Worm (Caenorhabditis elegans) whole organism, L3 larva: ENCODE measurements around the gene wrt-10.

Source experiments
- R02D3.7 ChIP-seq: fragments of 150-350 bp; optimal IDR thresholded peaks from 2 replicates; lab custom pipeline; 2014; ENCODE audit warnings: missing biosample characterization, missing genetic modification characterization
- ZK546.5 ChIP-seq: sonication (generic microtip); optimal IDR thresholded peaks from 2 replicates; lab custom pipeline; 2017; ENCODE audit warnings: missing biosample characterization, missing genetic modification characterization
- aly-2 ChIP-seq: fragments of 150-350 bp; optimal IDR thresholded peaks from 2 replicates; lab custom pipeline; 2014; ENCODE audit warnings: missing biosample characterization, missing genetic modification characterization
- ama-1 ChIP-seq: fragments of 150-350 bp; optimal IDR thresholded peaks from 2 replicates; lab custom pipeline; 2018
- ceh-16 ChIP-seq: sonication (generic microtip); optimal IDR thresholded peaks from 2 replicates; lab custom pipeline; 2017; ENCODE audit warnings: missing biosample characterization, missing genetic modification characterization
- ceh-28 ChIP-seq: fragments of 150-350 bp; optimal IDR thresholded peaks from 2 replicates; lab custom pipeline; 2014; ENCODE audit warnings: missing biosample characterization, missing genetic modification reagents, missing genetic modification characterization
- ceh-9 ChIP-seq: sonication (generic microtip); optimal IDR thresholded peaks from 2 replicates; lab custom pipeline; 2018; ENCODE audit warnings: missing biosample characterization, missing genetic modification characterization
- daf-12 ChIP-seq: fragments of 150-350 bp; optimal IDR thresholded peaks from 2 replicates; lab custom pipeline; 2014; ENCODE audit warnings: missing biosample characterization, missing genetic modification reagents, missing genetic modification characterization
- egl-27 ChIP-seq: sonication (generic microtip); optimal IDR thresholded peaks from 4 replicates; lab custom pipeline; 2017; ENCODE audit warnings: missing biosample characterization, missing genetic modification reagents, missing genetic modification characterization
- egl-5 ChIP-seq: fragments of 150-350 bp; optimal IDR thresholded peaks from 2 replicates; lab custom pipeline; 2017; ENCODE audit warnings: missing biosample characterization, missing genetic modification reagents, missing genetic modification characterization, inconsistent platforms
- elt-1 ChIP-seq: fragments of 150-350 bp; optimal IDR thresholded peaks from 2 replicates; lab custom pipeline; 2014; ENCODE audit warnings: missing biosample characterization, missing genetic modification characterization
- elt-2 ChIP-seq: sonication (generic microtip); optimal IDR thresholded peaks from 2 replicates; lab custom pipeline; 2016; ENCODE audit warnings: missing genetic modification reagents, mild to moderate bottlenecking, missing genetic modification characterization, missing compliant biosample characterization
- elt-3 ChIP-seq, 3 experiments: fragments of 150-350 bp in 1 of 3; sonication (generic microtip) in 2 of 3; optimal IDR thresholded peaks; 2 replicates in 2 of 3; 4 replicates in 1 of 3; lab custom pipeline; 2014 to 2017; ENCODE audit warnings: missing biosample characterization in 3 of 3, missing genetic modification characterization in 3 of 3
- eor-1 ChIP-seq, 2 experiments: fragments of 150-350 bp; optimal IDR thresholded peaks; 2 replicates each; lab custom pipeline; 2014 to 2018; ENCODE audit warnings: missing biosample characterization in 2 of 2, missing genetic modification characterization in 2 of 2
- fkh-10 ChIP-seq: sonication (generic microtip); optimal IDR thresholded peaks from 2 replicates; lab custom pipeline; 2017; ENCODE audit warnings: missing biosample characterization, missing genetic modification reagents, missing genetic modification characterization
- fkh-2 ChIP-seq: fragments of 150-350 bp; optimal IDR thresholded peaks from 2 replicates; lab custom pipeline; 2014; ENCODE audit warnings: missing biosample characterization, missing genetic modification reagents, missing genetic modification characterization
- fos-1 ChIP-seq: fragments of 150-350 bp; optimal IDR thresholded peaks from 2 replicates; lab custom pipeline; 2014; ENCODE audit warnings: missing biosample characterization, missing genetic modification characterization
- hmg-11 ChIP-seq: sonication (generic microtip); optimal IDR thresholded peaks from 2 replicates; lab custom pipeline; 2016; ENCODE audit warnings: missing genetic modification characterization, missing compliant biosample characterization
- jun-1 ChIP-seq: fragments of 150-350 bp; optimal IDR thresholded peaks from 2 replicates; lab custom pipeline; 2014; ENCODE audit warnings: missing biosample characterization, missing genetic modification reagents, missing genetic modification characterization
- lin-15B ChIP-seq: fragments of 150-350 bp; optimal IDR thresholded peaks from 2 replicates; lab custom pipeline; 2014; ENCODE audit warnings: missing biosample characterization, missing genetic modification characterization
- lin-39 ChIP-seq: fragments of 150-350 bp; optimal IDR thresholded peaks from 2 replicates; lab custom pipeline; 2018; ENCODE audit warnings: missing biosample characterization, missing genetic modification reagents, missing genetic modification characterization
- lsy-12 ChIP-seq: sonication (generic microtip); optimal IDR thresholded peaks from 2 replicates; lab custom pipeline; 2016; ENCODE audit warnings: mild to moderate bottlenecking, missing genetic modification characterization, missing compliant biosample characterization
- mdl-1 ChIP-seq: fragments of 150-350 bp; optimal IDR thresholded peaks from 2 replicates; lab custom pipeline; 2014; ENCODE audit warnings: missing biosample characterization, missing genetic modification characterization
- mml-1 ChIP-seq: fragments of 150-350 bp; sonication (generic microtip); optimal IDR thresholded peaks from 3 replicates; lab custom pipeline; 2014; ENCODE audit warnings: missing biosample characterization, missing genetic modification characterization
- nfya-1 ChIP-seq: sonication (generic microtip); optimal IDR thresholded peaks from 2 replicates; lab custom pipeline; 2017; ENCODE audit warnings: missing genetic modification characterization, mild to moderate bottlenecking, missing compliant biosample characterization, antibody characterized with exemption, moderate library complexity; ENCODE audit not compliant: insufficient read depth
- nhr-11 ChIP-seq: fragments of 150-350 bp; optimal IDR thresholded peaks from 2 replicates; lab custom pipeline; 2014; ENCODE audit warnings: missing biosample characterization, missing genetic modification characterization
- nhr-12 ChIP-seq: fragments of 150-350 bp; optimal IDR thresholded peaks from 2 replicates; lab custom pipeline; 2014; ENCODE audit warnings: missing biosample characterization, missing genetic modification characterization
- nhr-23 ChIP-seq: fragments of 150-350 bp; optimal IDR thresholded peaks from 2 replicates; lab custom pipeline; 2014; ENCODE audit warnings: missing biosample characterization, missing genetic modification reagents, missing genetic modification characterization
- nhr-237 ChIP-seq: fragments of 150-350 bp; optimal IDR thresholded peaks from 2 replicates; lab custom pipeline; 2014; ENCODE audit warnings: missing biosample characterization, missing genetic modification characterization
- nhr-25 ChIP-seq: sonication (generic microtip); optimal IDR thresholded peaks from 2 replicates; lab custom pipeline; 2017; ENCODE audit warnings: missing biosample characterization, missing genetic modification characterization
- nhr-28 ChIP-seq: fragments of 150-350 bp; optimal IDR thresholded peaks from 2 replicates; lab custom pipeline; 2014; ENCODE audit warnings: missing biosample characterization, missing genetic modification characterization
- nhr-43 ChIP-seq: sonication (generic microtip); optimal IDR thresholded peaks from 2 replicates; lab custom pipeline; 2016; ENCODE audit warnings: mild to moderate bottlenecking, missing genetic modification characterization, missing compliant biosample characterization; ENCODE audit not compliant: poor library complexity, severe bottlenecking
- nhr-67 ChIP-seq: fragments of 150-350 bp; optimal IDR thresholded peaks from 2 replicates; lab custom pipeline; 2014; ENCODE audit warnings: missing biosample characterization, missing genetic modification characterization
- nhr-76 ChIP-seq: fragments of 150-350 bp; sonication (generic microtip); optimal IDR thresholded peaks from 5 replicates; lab custom pipeline; 2014; ENCODE audit warnings: missing biosample characterization, missing genetic modification characterization
- nhr-77 ChIP-seq: fragments of 150-350 bp; optimal IDR thresholded peaks from 2 replicates; lab custom pipeline; 2014; ENCODE audit warnings: missing biosample characterization, missing genetic modification characterization
- pha-4 ChIP-seq: fragments of 150-350 bp; optimal IDR thresholded peaks from 2 replicates; lab custom pipeline; 2014; ENCODE audit warnings: missing biosample characterization, missing genetic modification reagents, missing genetic modification characterization
- pqm-1 ChIP-seq: fragments of 150-350 bp; optimal IDR thresholded peaks from 2 replicates; lab custom pipeline; 2017; ENCODE audit warnings: missing biosample characterization, missing genetic modification characterization, inconsistent platforms
- sea-2 ChIP-seq: fragments of 150-350 bp; sonication (generic microtip); optimal IDR thresholded peaks from 4 replicates; lab custom pipeline; 2014; ENCODE audit warnings: missing biosample characterization, missing genetic modification reagents, missing genetic modification characterization
- skn-1 ChIP-seq: fragments of 150-350 bp; optimal IDR thresholded peaks from 2 replicates; lab custom pipeline; 2014; ENCODE audit warnings: missing biosample characterization, missing genetic modification characterization
- snpc-4 ChIP-seq: fragments of 150-350 bp; optimal IDR thresholded peaks from 2 replicates; lab custom pipeline; 2014; ENCODE audit warnings: missing biosample characterization, missing genetic modification characterization
- tbx-2 ChIP-seq: sonication (generic microtip); optimal IDR thresholded peaks from 2 replicates; lab custom pipeline; 2016; ENCODE audit warnings: mild to moderate bottlenecking, missing genetic modification characterization, missing compliant biosample characterization
- unc-39 ChIP-seq: sonication (generic microtip); optimal IDR thresholded peaks from 4 replicates; lab custom pipeline; 2017; ENCODE audit warnings: missing biosample characterization, missing genetic modification characterization
- unc-62 ChIP-seq: fragments of 150-350 bp; sonication (generic microtip); optimal IDR thresholded peaks from 4 replicates; lab custom pipeline; 2014; ENCODE audit warnings: missing biosample characterization, missing genetic modification reagents, missing genetic modification characterization
- zag-1 ChIP-seq: fragments of 150-350 bp; optimal IDR thresholded peaks from 2 replicates; lab custom pipeline; 2014; ENCODE audit warnings: missing biosample characterization, missing genetic modification characterization
- ztf-11 ChIP-seq: fragments of 150-350 bp; optimal IDR thresholded peaks from 2 replicates; lab custom pipeline; 2014; ENCODE audit warnings: missing biosample characterization, missing genetic modification characterization
- ztf-4 ChIP-seq: fragments of 150-350 bp; optimal IDR thresholded peaks from 2 replicates; lab custom pipeline; 2014; ENCODE audit warnings: missing biosample characterization, missing genetic modification characterization

The wrt-10 gene

DNA sequence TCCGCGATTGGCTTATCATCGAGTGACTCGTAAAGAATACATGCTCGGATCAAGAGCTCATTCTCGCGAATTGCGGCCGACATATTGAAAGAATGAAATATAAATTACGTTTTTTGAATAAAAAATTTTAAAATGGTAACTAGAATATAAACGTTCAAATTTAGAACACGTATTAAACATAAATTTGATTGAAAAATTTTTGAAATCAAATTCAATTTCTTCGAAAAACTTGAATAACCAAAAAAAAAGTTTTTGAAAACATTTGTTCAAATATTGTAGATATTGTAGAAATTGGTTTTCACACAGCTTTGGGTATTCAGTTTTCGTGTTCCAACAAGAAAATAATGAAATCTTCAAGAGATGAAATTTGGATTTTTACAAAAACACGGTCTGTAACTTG, 13.7 kb upstream of the wrt-10 start, which contains the start of gene fbxa-224:
Gene fbxa-224, minus strand, starts transcription at position 101 of the 400 bp plus-strand sequence.
- no peak for TF ChIP-seq nhr-237 (tag; lab: Kevin White, UChicago)
- TF ChIP-seq unc-39 (tag; lab: Kevin White, UChicago), result no peak
- TF ChIP-seq ztf-11 (tag; lab: Kevin White, UChicago), result no peak
- no peak for TF ChIP-seq nfya-1
- TF ChIP-seq ceh-9, result no peak
- TF ChIP-seq mml-1 (tag; lab: Kevin White, UChicago), result no peak
- no peak for TF ChIP-seq nhr-67 (tag; lab: Kevin White, UChicago)
- no peak for TF ChIP-seq nhr-77
- TF ChIP-seq nhr-76 (tag; lab: Kevin White, UChicago), result no peak
- no peak for TF ChIP-seq tbx-2
- TF ChIP-seq nhr-25, result no peak
- TF ChIP-seq elt-2 (tag; lab: Kevin White, UChicago), result no peak
- TF ChIP-seq eor-1 (tag; optimal IDR thresholded peaks at IDR 0.05; lab: Kevin White, UChicago), result no peak

DNA sequence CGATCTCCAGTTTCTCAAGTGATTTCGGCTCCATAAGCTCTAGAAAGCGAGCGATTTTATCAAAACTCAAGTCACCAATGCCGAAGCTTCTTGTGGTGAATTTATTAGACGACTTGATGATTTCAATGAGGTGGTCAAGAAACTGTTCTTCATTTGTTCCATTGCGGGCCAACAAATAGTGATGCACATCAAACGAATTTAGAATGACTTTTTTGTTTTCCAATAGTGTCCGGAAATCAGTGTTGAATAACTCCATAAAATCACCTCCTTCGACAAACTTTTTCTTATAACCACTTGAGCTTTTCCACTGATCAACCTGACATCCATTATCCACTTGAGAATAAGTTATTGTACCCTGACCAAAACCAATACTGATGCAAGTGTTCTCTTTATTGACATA, 12.9 kb upstream of the wrt-10 start:
- TF ChIP-seq nhr-76 (tag; lab: Kevin White, UChicago) (no peak), nhr-12 (no peak), elt-2 (tag; lab: Kevin White, UChicago) (no peak), sea-2 (GFP tag; lab: Kevin White, UChicago) (no peak), eor-1 (tag; optimal IDR thresholded peaks at IDR 0.05; lab: Kevin White, UChicago) (no peak), pha-4 (no peak), ZK546.5 (tag; lab: Kevin White, UChicago) (no peak)

DNA sequence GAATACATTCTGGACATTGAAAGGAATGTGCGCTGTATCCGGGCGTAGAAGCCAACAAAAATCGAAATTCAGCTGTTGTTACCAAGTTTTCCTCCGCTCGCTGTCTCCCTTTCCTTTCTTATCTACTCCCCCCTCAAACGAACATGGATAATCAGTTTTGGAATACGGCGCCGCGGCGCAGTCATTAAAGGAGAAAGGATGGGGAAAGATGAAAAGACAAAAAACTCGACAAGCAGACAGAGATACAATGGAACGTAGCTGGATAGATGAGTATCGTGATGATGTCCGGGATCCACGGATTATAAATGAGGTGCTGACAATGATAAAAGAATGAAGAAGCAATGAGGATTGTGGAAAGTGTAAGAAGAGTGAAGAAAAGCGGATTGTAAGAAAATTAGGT, 11.0 kb upstream of the wrt-10 start:
- TF ChIP-seq nhr-76 (tag; lab: Kevin White, UChicago) (no peak), unc-39 (tag; lab: Kevin White, UChicago) (no peak), elt-2 (tag; lab: Kevin White, UChicago) (no peak), fkh-10 (GFP tag; lab: Kevin White, UChicago) (no peak), egl-27 (tag; lab: Kevin White, UChicago) (no peak), elt-3 (tag; optimal IDR thresholded peaks at IDR 0.05; lab: Kevin White, UChicago) (peak; percentile 29 to 77 (median 72)), tbx-2 (no peak), nhr-77 (no peak), nhr-25 (peak; percentile 9), nhr-28 (tag; lab: Kevin White, UChicago) (no peak), pha-4 (no peak), lsy-12 (no peak), nhr-12 (no peak), hmg-11 (tag; lab: Kevin White, UChicago) (no peak), snpc-4 (no peak), fos-1 (tag; lab: Kevin White, UChicago) (no peak), sea-2 (GFP tag; lab: Kevin White, UChicago) (no peak), mdl-1 (tag; lab: Kevin White, UChicago) (no peak), nhr-23 (tag; lab: Kevin White, UChicago) (peak; percentile 69), fkh-2 (no peak), daf-12 (no peak), ceh-28 (tag; lab: Kevin White, UChicago) (peak; percentile 6), nhr-11 (tag; lab: Kevin White, UChicago) (no peak), lin-39 (tag; lab: Kevin White, UChicago) (no peak), skn-1 (tag; lab: Kevin White, UChicago) (no peak), ceh-16 (tag; lab: Kevin White, UChicago) (no peak), jun-1 (tag; lab: Kevin White, UChicago) (no peak), nhr-43 (tag; lab: Kevin White, UChicago) (peak; percentile 33), R02D3.7 (tag; lab: Kevin White, UChicago) (peak; percentile 36), nhr-237 (tag; lab: Kevin White, UChicago) (no peak), zag-1 (no peak), unc-62 (no peak), eor-1 (tag; optimal IDR thresholded peaks at IDR 0.05; lab: Kevin White, UChicago) (no peak), nfya-1 (peak; percentile 24), pqm-1 (no peak), ztf-4 (tag; lab: Kevin White, UChicago) (no peak), ama-1 (lab: Kevin White, UChicago) (peak; percentile 89), aly-2 (tag; lab: Kevin White, UChicago) (no peak), lin-15B (tag; lab: Kevin White, UChicago) (no peak), ZK546.5 (tag; lab: Kevin White, UChicago) (no peak), ztf-11 (tag; lab: Kevin White, UChicago) (no peak), elt-1 (tag; lab: Kevin White, UChicago) (no peak), egl-5 (tag; lab: Kevin White, UChicago) (no peak)
